Fruit fly (Drosophila melanogaster) whole organism, embryonic: ENCODE data around the gene Traf4.

Source experiments
- ATbp ChIP-seq: fragments of 200-800 bp; sonication (Bioruptor generic); optimal IDR thresholded peaks from 2 replicates; lab custom pipeline; 2017; ENCODE audit warnings: missing biosample characterization, mild to moderate bottlenecking, missing genetic modification characterization, missing genetic modification reagents
- CG10147 ChIP-seq: fragments of 200-800 bp; sonication (Bioruptor generic); optimal IDR thresholded peaks from 2 replicates; lab custom pipeline; 2019; ENCODE audit warnings: missing biosample characterization, mild to moderate bottlenecking, missing genetic modification characterization, moderate library complexity
- CG1024 ChIP-seq: fragments of 200-800 bp; sonication (Bioruptor generic); IDR thresholded peaks from 2 replicates; pipeline ENCODE4 v1.3.6; 2022; ENCODE audit warnings: missing biosample characterization, missing genetic modification characterization
- CG11085 ChIP-seq: fragments of 200-800 bp; sonication (Bioruptor generic); IDR thresholded peaks from 2 replicates; pipeline ENCODE4 v1.3.6; 2022; ENCODE audit warnings: missing biosample characterization, missing genetic modification characterization
- CG12155 ChIP-seq: fragments of 200-800 bp; sonication (Bioruptor generic); optimal IDR thresholded peaks from 3 replicates; lab custom pipeline; 2016; ENCODE audit warnings: missing biosample characterization, missing genetic modification characterization
- CG13296 ChIP-seq: fragments of 200-800 bp; sonication (Bioruptor generic); optimal IDR thresholded peaks from 3 replicates; lab custom pipeline; 2018; ENCODE audit warnings: missing biosample characterization, mild to moderate bottlenecking, missing genetic modification characterization
- CG14014 ChIP-seq: fragments of 200-800 bp; sonication (Bioruptor generic); IDR thresholded peaks from 2 replicates; pipeline ENCODE4 v1.3.6; 2022; ENCODE audit warnings: missing biosample characterization, missing genetic modification characterization
- CG15696 ChIP-seq: fragments of 200-800 bp; sonication (Bioruptor generic); optimal IDR thresholded peaks from 2 replicates; lab custom pipeline; 2019; ENCODE audit warnings: missing biosample characterization, mild to moderate bottlenecking, missing genetic modification characterization, moderate library complexity
- CG18619 ChIP-seq: fragments of 200-800 bp; sonication (Bioruptor generic); optimal IDR thresholded peaks from 3 replicates; lab custom pipeline; 2017; ENCODE audit warnings: missing biosample characterization, mild to moderate bottlenecking, missing genetic modification characterization
- CG32767 ChIP-seq: fragments of 200-800 bp; sonication (Bioruptor generic); IDR thresholded peaks from 2 replicates; pipeline ENCODE4 v1.3.6; 2022; ENCODE audit warnings: missing biosample characterization, missing genetic modification characterization
- CG3995 ChIP-seq: fragments of 200-800 bp; sonication (Bioruptor generic); optimal IDR thresholded peaks from 3 replicates; lab custom pipeline; 2016; ENCODE audit warnings: missing biosample characterization, missing genetic modification characterization
- CG4360 ChIP-seq: fragments of 200-800 bp; sonication (Bioruptor generic); IDR thresholded peaks from 2 replicates; pipeline ENCODE4 v1.3.6; 2022; ENCODE audit warnings: missing biosample characterization, missing genetic modification characterization
- CG43689 ChIP-seq: fragments of 200-800 bp; sonication (Bioruptor generic); IDR thresholded peaks from 2 replicates; pipeline ENCODE4 v1.3.6; 2022; ENCODE audit warnings: missing biosample characterization, missing genetic modification characterization
- CG4424 ChIP-seq: fragments of 200-800 bp; sonication (Bioruptor generic); optimal IDR thresholded peaks from 3 replicates; lab custom pipeline; 2016; ENCODE audit warnings: missing biosample characterization, missing genetic modification characterization
- CG4617 ChIP-seq: fragments of 200-800 bp; sonication (Bioruptor generic); optimal IDR thresholded peaks from 3 replicates; lab custom pipeline; 2016; ENCODE audit warnings: missing biosample characterization, missing genetic modification characterization, borderline replicate concordance
- CG7963 ChIP-seq: fragments of 200-800 bp; sonication (Bioruptor generic); IDR thresholded peaks from 3 replicates; pipeline ENCODE4 v1.3.6; 2022; ENCODE audit warnings: missing biosample characterization, missing genetic modification characterization; ENCODE audit not compliant: partially characterized antibody
- CG9817 ChIP-seq: fragments of 200-800 bp; sonication (Bioruptor generic); optimal IDR thresholded peaks from 2 replicates; lab custom pipeline; 2018; ENCODE audit warnings: missing biosample characterization, mild to moderate bottlenecking, missing genetic modification characterization, moderate library complexity
- CrebB ChIP-seq: fragments of 200-800 bp; sonication (Bioruptor generic); optimal IDR thresholded peaks from 3 replicates; lab custom pipeline; 2018; ENCODE audit warnings: missing biosample characterization, mild to moderate bottlenecking, missing genetic modification characterization
- Dad ChIP-seq: fragments of 200-800 bp; sonication (Bioruptor generic); optimal IDR thresholded peaks from 3 replicates; lab custom pipeline; 2016; ENCODE audit warnings: missing biosample characterization, missing genetic modification characterization
- Dek ChIP-seq: fragments of 200-800 bp; sonication (Bioruptor generic); optimal IDR thresholded peaks from 3 replicates; lab custom pipeline; 2019; ENCODE audit warnings: missing biosample characterization, mild to moderate bottlenecking, missing genetic modification characterization, moderate library complexity
- Drgx ChIP-seq: fragments of 200-800 bp; sonication (Bioruptor generic); IDR thresholded peaks from 2 replicates; pipeline ENCODE4 v1.3.6; 2022; ENCODE audit warnings: missing biosample characterization, missing genetic modification characterization
- E2f2 ChIP-seq: fragments of 200-800 bp; sonication (Bioruptor generic); IDR thresholded peaks from 2 replicates; pipeline ENCODE4 v1.3.6; 2022; ENCODE audit warnings: missing biosample characterization, missing genetic modification characterization
- Gsc ChIP-seq: fragments of 200-800 bp; sonication (Bioruptor generic); IDR thresholded peaks from 2 replicates; pipeline ENCODE4 v1.3.6; 2022; ENCODE audit warnings: missing biosample characterization, missing genetic modification characterization
- HHEX ChIP-seq: fragments of 200-800 bp; sonication (Bioruptor generic); optimal IDR thresholded peaks from 3 replicates; lab custom pipeline; 2017; ENCODE audit warnings: missing biosample characterization, mild to moderate bottlenecking, missing genetic modification characterization, missing genetic modification reagents
- HLH3B ChIP-seq: fragments of 200-800 bp; sonication (Bioruptor generic); IDR thresholded peaks from 2 replicates; pipeline ENCODE4 v1.3.6; 2022; ENCODE audit warnings: missing biosample characterization, missing genetic modification characterization
- HLH54F ChIP-seq: fragments of 200-800 bp; sonication (Bioruptor generic); optimal IDR thresholded peaks from 3 replicates; lab custom pipeline; 2016; ENCODE audit warnings: missing biosample characterization, missing genetic modification characterization
- Pdp1 ChIP-seq, 2 experiments: fragments of 200-800 bp; sonication (Bioruptor generic); optimal IDR thresholded peaks; 3 replicates each; lab custom pipeline; 2016; ENCODE audit warnings: missing biosample characterization in 2 of 2, missing genetic modification characterization in 2 of 2, mild to moderate bottlenecking in 1 of 2, moderate library complexity in 1 of 2
- Rfx ChIP-seq: fragments of 200-800 bp; sonication (Bioruptor generic); IDR thresholded peaks from 2 replicates; pipeline ENCODE4 v1.3.6; 2022; ENCODE audit warnings: missing biosample characterization, missing genetic modification characterization
- Spps ChIP-seq: fragments of 200-800 bp; sonication (Bioruptor generic); optimal IDR thresholded peaks from 2 replicates; lab custom pipeline; 2018; ENCODE audit warnings: missing biosample characterization, mild to moderate bottlenecking, missing genetic modification characterization
- Taf1 ChIP-seq: fragments of 200-800 bp; sonication (Bioruptor generic); IDR thresholded peaks from 2 replicates; pipeline ENCODE4 v1.3.6; 2022; ENCODE audit warnings: missing biosample characterization, missing genetic modification characterization
- az2 ChIP-seq: fragments of 200-800 bp; sonication (Bioruptor generic); optimal IDR thresholded peaks from 3 replicates; lab custom pipeline; 2016; ENCODE audit warnings: missing biosample characterization, missing genetic modification characterization
- emc ChIP-seq: fragments of 200-800 bp; sonication (Bioruptor generic); optimal IDR thresholded peaks from 2 replicates; lab custom pipeline; 2016; ENCODE audit warnings: missing biosample characterization, missing genetic modification characterization
- hkb ChIP-seq, 2 experiments: fragments of 200-800 bp in 1 of 2; fragments of >200 bp in 1 of 2; sonication (Bioruptor generic) in 1 of 2; IDR thresholded peaks in 1 of 2; optimal IDR thresholded peaks in 1 of 2; 2 replicates each; pipeline versions ENCODE4 v1.3.6 to Lab custom; 2017 to 2022; ENCODE audit warnings: missing biosample characterization in 1 of 2, missing genetic modification characterization in 1 of 2
- luna ChIP-seq: fragments of 200-800 bp; sonication (Bioruptor generic); optimal IDR thresholded peaks from 2 replicates; lab custom pipeline; 2016; ENCODE audit warnings: missing biosample characterization, missing genetic modification characterization
- sens ChIP-seq: fragments of 200-800 bp; sonication (Bioruptor generic); peaks from one replicate; lab custom pipeline; 2016; ENCODE audit warnings: missing biosample characterization, missing genetic modification characterization
- seq ChIP-seq: fragments of 200-800 bp; sonication (Bioruptor generic); IDR thresholded peaks from 2 replicates; pipeline ENCODE4 v1.3.6; 2022; ENCODE audit warnings: missing biosample characterization, missing genetic modification characterization
- sima ChIP-seq: fragments of 200-800 bp; sonication (Bioruptor generic); optimal IDR thresholded peaks from 2 replicates; lab custom pipeline; 2016; ENCODE audit warnings: missing biosample characterization, missing genetic modification characterization
- slbo ChIP-seq: fragments of 200-800 bp; sonication (Bioruptor generic); IDR thresholded peaks from 2 replicates; pipeline ENCODE4 v1.3.6; 2022; ENCODE audit warnings: missing biosample characterization, missing genetic modification characterization
- slou ChIP-seq: fragments of 200-800 bp; sonication (Bioruptor generic); optimal IDR thresholded peaks from 3 replicates; lab custom pipeline; 2016; ENCODE audit warnings: missing biosample characterization, missing genetic modification characterization
- sna ChIP-seq: fragments of 200-800 bp; sonication (Bioruptor generic); IDR thresholded peaks from 2 replicates; pipeline ENCODE4 v1.3.6; 2022; ENCODE audit warnings: missing biosample characterization, missing genetic modification characterization; ENCODE audit not compliant: partially characterized antibody
- sug ChIP-seq: fragments of 200-800 bp; optimal IDR thresholded peaks from 2 replicates; lab custom pipeline; 2019; ENCODE audit warnings: missing biosample characterization, mild to moderate bottlenecking, missing genetic modification characterization, moderate library complexity
- tap ChIP-seq: fragments of 200-800 bp; optimal IDR thresholded peaks from 3 replicates; lab custom pipeline; 2019; ENCODE audit warnings: missing biosample characterization, mild to moderate bottlenecking, missing genetic modification characterization, moderate library complexity
- toy ChIP-seq: fragments of 200-800 bp; sonication (Bioruptor generic); IDR thresholded peaks from 2 replicates; pipeline ENCODE4 v1.3.6; 2022; ENCODE audit warnings: missing biosample characterization, missing genetic modification characterization
- trem ChIP-seq: fragments of 200-800 bp; optimal IDR thresholded peaks from 3 replicates; lab custom pipeline; 2019; ENCODE audit warnings: missing biosample characterization, mild to moderate bottlenecking, missing genetic modification characterization, moderate library complexity
- tx ChIP-seq: fragments of 200-800 bp; sonication (Bioruptor generic); optimal IDR thresholded peaks from 2 replicates; lab custom pipeline; 2016; ENCODE audit warnings: missing biosample characterization, missing genetic modification characterization
- zen2 ChIP-seq: fragments of 200-800 bp; sonication (Bioruptor generic); IDR thresholded peaks from 3 replicates; pipeline ENCODE4 v1.3.6; 2022; ENCODE audit warnings: missing biosample characterization, missing genetic modification characterization; ENCODE audit not compliant: partially characterized antibody
- zfh2 ChIP-seq: fragments of 200-800 bp; sonication (Bioruptor generic); optimal IDR thresholded peaks from 2 replicates; lab custom pipeline; 2016; ENCODE audit warnings: missing biosample characterization, missing genetic modification characterization

Gene Traf4

dm6 chr2L:4339780-4340694 is 21.7 kb upstream of the Traf4 start (continued):
- TF ChIP-seq CG15696, result no peak
- TF ChIP-seq, all 482 proteins: peak for 31

dm6 chr2L:4345569-4346131 is 16.1 kb upstream of the Traf4 start:
- TF ChIP-seq E2f2 (peak; percentile 94), sug (peak; percentile 46), Taf1 (GFP tag; lab: Robert Waterston, UW) (no peak), CG32767 (GFP tag; lab: Robert Waterston, UW) (no peak), CrebB (tag; lab: Kevin White, UChicago) (no peak), ATbp (GFP tag; lab: Kevin White, UChicago) (no peak), CG11085 (GFP tag; lab: Robert Waterston, UW) (no peak), CG1024 (GFP tag; lab: Robert Waterston, UW) (no peak), Drgx (no peak), luna (GFP tag; lab: Kevin White, UChicago) (no peak), hkb (optimal IDR thresholded peaks at IDR 0.05; lab: Kevin White, UChicago) (no peak), hkb (GFP tag; IDR thresholded peaks at IDR 0.05; lab: Robert Waterston, UW) (no peak), trem (tag; lab: Kevin White, UChicago) (peak; percentile 28), emc (GFP tag; lab: Kevin White, UChicago) (no peak), az2 (GFP tag; lab: Kevin White, UChicago) (no peak), HHEX (GFP tag; lab: Kevin White, UChicago) (no peak), CG4424 (GFP tag; lab: Kevin White, UChicago) (no peak), tx (no peak), CG18619 (GFP tag; lab: Kevin White, UChicago) (no peak), CG9817 (tag; lab: Kevin White, UChicago) (no peak), HLH54F (GFP tag; lab: Kevin White, UChicago) (no peak), sima (GFP tag; lab: Kevin White, UChicago) (no peak), CG4360 (GFP tag; lab: Robert Waterston, UW) (no peak), tap (tag; lab: Kevin White, UChicago) (no peak), CG13296 (GFP tag; lab: Kevin White, UChicago) (no peak), Dad (GFP tag; lab: Kevin White, UChicago) (no peak), CG3995 (GFP tag; lab: Kevin White, UChicago) (no peak), CG12155 (GFP tag; lab: Kevin White, UChicago) (no peak), Rfx (peak; percentile 26; the same call in 1 of the 2 replicates), HLH3B (GFP tag; lab: Robert Waterston, UW) (no peak), CG43689 (GFP tag; lab: Robert Waterston, UW) (no peak), seq (GFP tag; lab: Robert Waterston, UW) (no peak), CG14014 (GFP tag; lab: Robert Waterston, UW) (no peak), CG7963 (no peak), CG4617 (GFP tag; lab: Kevin White, UChicago) (no peak), Gsc (GFP tag; lab: Robert Waterston, UW) (no peak), toy (GFP tag; lab: Robert Waterston, UW) (no peak), sens (no peak), slbo (no peak), Dek (peak; percentile 29), Spps (tag; lab: Kevin White, UChicago) (no peak), Pdp1 (GFP tag; optimal IDR thresholded peaks at IDR 0.05; lab: Kevin White, UChicago) (peak in 1 of 2 experiments; percentile 4), CG10147 (GFP tag; lab: Kevin White, UChicago) (no peak), zen2 (GFP tag; lab: Robert Waterston, UW) (no peak), slou (no peak), sna (GFP tag; lab: Robert Waterston, UW) (no peak), zfh2 (GFP tag; lab: Kevin White, UChicago) (no peak)
